Worm (Caenorhabditis elegans): Measurements from ENCODE around the gene sre-4.

sre-4 gene

DNA sequence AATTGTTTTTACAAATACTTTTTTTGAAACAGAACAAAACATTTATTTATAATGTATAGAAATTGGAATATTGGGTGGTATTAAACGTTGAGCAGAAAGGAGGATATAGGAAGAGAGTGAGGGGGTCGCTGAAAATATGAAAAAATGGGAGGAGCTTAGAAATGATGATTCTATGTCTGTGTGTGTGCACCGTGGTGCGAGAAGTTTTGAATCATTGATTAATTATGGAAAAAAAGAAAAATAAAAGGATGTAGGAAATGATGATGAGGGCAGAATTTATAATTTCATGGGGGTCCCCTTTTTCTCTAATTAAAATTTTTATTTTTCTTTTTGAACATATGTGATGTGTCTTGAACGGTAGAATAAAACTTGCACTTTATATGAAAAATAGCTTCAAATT lies at the start of gene sre-4:
TSS of gene sre-4 (minus strand) at position 101 of the 400 bp plus-strand sequence.
- TF ChIP-seq Y48G9A.11 (GFP tag; IDR thresholded peaks at IDR 0.05) (no peak), nhr-77 (tag; optimal IDR thresholded peaks at IDR 0.05) (no peak), lir-3 (tag; optimal IDR thresholded peaks at IDR 0.05) (no peak), daf-8 (GFP tag; IDR thresholded peaks at IDR 0.05) (no peak), skn-1 (tag; optimal IDR thresholded peaks at IDR 0.05) (no peak)

DNA sequence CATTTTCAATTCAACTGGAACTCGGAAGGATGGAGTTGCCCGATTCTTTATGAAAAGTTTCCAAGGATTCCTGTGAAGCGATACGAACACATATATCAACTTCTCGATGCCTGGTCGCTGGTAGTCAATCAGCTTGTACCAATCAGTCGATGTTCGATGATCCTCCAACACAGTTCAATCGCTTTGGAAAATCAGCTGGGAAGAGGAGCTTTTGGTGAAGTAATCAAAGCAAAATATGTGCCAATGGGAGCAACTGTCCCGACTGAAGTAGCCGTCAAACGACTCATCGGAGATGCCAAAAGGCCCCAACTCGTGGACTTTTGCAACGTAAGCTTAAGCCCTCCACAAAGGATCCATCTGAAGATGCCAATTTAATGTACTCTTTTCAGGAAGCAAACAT lies 48.7 kb upstream of the sre-4 start:
- TF ChIP-seq lim-7 (GFP tag; IDR thresholded peaks at IDR 0.05) (no peak), aha-1 (tag) (peak; percentile 95)

DNA sequence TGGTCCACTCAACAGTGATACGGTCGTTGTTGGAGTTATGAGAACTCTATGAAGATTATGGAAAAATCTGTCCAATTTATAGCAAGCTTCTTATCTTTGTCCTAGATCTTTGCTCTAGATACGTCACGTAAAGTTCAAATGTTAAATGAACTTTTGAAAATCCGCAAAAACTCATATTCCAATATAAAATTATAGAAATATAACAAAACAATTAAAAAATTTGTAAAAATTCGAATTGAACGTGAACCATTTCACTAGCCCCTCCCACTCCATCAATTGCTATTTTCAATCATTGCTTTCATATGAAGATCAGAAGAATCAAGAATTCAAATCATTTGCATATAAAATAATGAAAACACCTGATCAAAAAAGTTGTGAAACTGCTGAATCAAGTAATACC lies 48.0 kb upstream of the sre-4 start, which contains the start of gene kin-21:
TSS of gene kin-21 (plus strand) at position 301 of the 400 bp plus-strand sequence.
- no peak for TF ChIP-seq aha-1 (tag)
- no peak for TF ChIP-seq nhr-77 (tag; optimal IDR thresholded peaks at IDR 0.05)
- no peak for TF ChIP-seq zip-11 (GFP tag; IDR thresholded peaks at IDR 0.05)
- no peak for TF ChIP-seq ceh-28 (tag; optimal IDR thresholded peaks at IDR 0.05)
- no peak for TF ChIP-seq nhr-28 (tag; optimal IDR thresholded peaks at IDR 0.05)
- no peak for TF ChIP-seq unc-62 (GFP tag; optimal IDR thresholded peaks at IDR 0.05 in 1 of 2)
- no peak for TF ChIP-seq unc-62 (tag; optimal IDR thresholded peaks at IDR 0.05)
- no peak for TF ChIP-seq rbr-2 (tag; optimal IDR thresholded peaks at IDR 0.05)
- no peak for TF ChIP-seq lin-13 (GFP tag; optimal IDR thresholded peaks at IDR 0.05)
- TF ChIP-seq ceh-32 (tag; optimal IDR thresholded peaks at IDR 0.05; ENCODE audit: poor library complexity): no peak
- no peak for TF ChIP-seq nhr-11 (tag; optimal IDR thresholded peaks at IDR 0.05)

DNA sequence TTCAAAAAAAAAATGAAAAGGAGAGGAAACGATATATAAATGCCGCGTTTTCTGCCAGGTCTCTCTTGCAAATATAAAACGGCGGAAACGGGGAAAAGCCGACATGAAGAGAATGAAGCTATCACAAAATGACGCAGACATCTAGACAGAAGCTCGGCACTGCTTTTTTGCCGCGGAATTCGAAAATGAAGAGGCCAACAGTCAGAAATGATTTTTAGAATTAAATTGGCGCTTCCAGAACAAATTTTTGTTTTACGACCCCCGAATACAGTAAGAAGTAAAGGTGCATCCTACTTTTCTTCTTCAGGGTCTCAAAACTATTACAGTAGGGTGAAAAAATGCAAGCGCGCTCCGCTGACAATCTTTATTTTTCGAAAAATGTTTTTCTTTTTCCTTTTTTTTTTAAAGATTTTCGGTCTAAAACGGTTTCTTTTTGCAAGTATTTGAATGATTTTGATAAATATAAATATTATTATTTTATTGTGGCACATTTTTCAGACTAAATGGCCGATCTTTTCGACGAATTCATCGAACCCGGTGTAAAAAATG lies 40.7 kb upstream of the sre-4 start, which contains the start of gene mtr-4:
TSS of gene mtr-4 (plus strand) at position 499 of the 549 bp plus-strand sequence.
- TF ChIP-seq aha-1 (tag) (no peak), snpc-4 (tag; optimal IDR thresholded peaks at IDR 0.05) (no peak), fkh-10 (GFP tag; optimal IDR thresholded peaks at IDR 0.05) (no peak), cey-2 (tag; optimal IDR thresholded peaks at IDR 0.05; ENCODE audit: borderline replicate concordance, insufficient read depth) (no peak), nhr-76 (tag; optimal IDR thresholded peaks at IDR 0.05) (no peak), ceh-28 (tag; optimal IDR thresholded peaks at IDR 0.05) (no peak), Y48G9A.11 (GFP tag; IDR thresholded peaks at IDR 0.05) (no peak), spr-3 (GFP tag; optimal IDR thresholded peaks at IDR 0.05) (no peak), ceh-82 (tag; optimal IDR thresholded peaks at IDR 0.05) (no peak), hlh-30 (tag; optimal IDR thresholded peaks at IDR 0.05; ENCODE audit: insufficient read depth) (no peak), lir-3 (tag; optimal IDR thresholded peaks at IDR 0.05) (no peak), duxl-1 (tag; optimal IDR thresholded peaks at IDR 0.05; ENCODE audit: poor library complexity) (no peak), lin-1 (GFP tag; IDR thresholded peaks at IDR 0.05) (no peak; the same call in 1 of the 2 replicates), unc-39 (tag; optimal IDR thresholded peaks at IDR 0.05) (no peak), hmg-1.1 (GFP tag; IDR thresholded peaks at IDR 0.05) (no peak), ZK337.2 (GFP tag; IDR thresholded peaks at IDR 0.05) (no peak), skn-1 (tag; optimal IDR thresholded peaks at IDR 0.05) (no peak), arid-1 (GFP tag; conservative IDR thresholded peaks at IDR 0.05) (no peak), lin-38 (GFP tag; IDR thresholded peaks at IDR 0.05) (peak; percentile 95), lin-13 (GFP tag; optimal IDR thresholded peaks at IDR 0.05) (no peak), F37D6.2 (tag; optimal IDR thresholded peaks at IDR 0.05) (no peak), egl-27 (tag; optimal IDR thresholded peaks at IDR 0.05) (no peak), mep-1 (tag; optimal IDR thresholded peaks at IDR 0.05) (no peak), ztf-11 (tag; optimal IDR thresholded peaks at IDR 0.05) (no peak), zip-11 (GFP tag; IDR thresholded peaks at IDR 0.05) (no peak), dpl-1 (GFP tag; optimal IDR thresholded peaks at IDR 0.05) (peak; percentile 71), dmd-9 (GFP tag; IDR thresholded peaks at IDR 0.05) (no peak), Y75B8A.6 (GFP tag; IDR thresholded peaks at IDR 0.05) (no peak), Y105C5A.15 (GFP tag; IDR thresholded peaks at IDR 0.05) (no peak), dve-1 (tag; optimal IDR thresholded peaks at IDR 0.05; ENCODE audit: insufficient read depth) (no peak), nhr-102 (tag; optimal IDR thresholded peaks at IDR 0.05) (no peak), mdl-1 (tag; optimal IDR thresholded peaks at IDR 0.05) (peak in 1 of 2 experiments; percentile 17), vab-7 (GFP tag; IDR thresholded peaks at IDR 0.05) (no peak), ZK546.5 (tag; optimal IDR thresholded peaks at IDR 0.05) (no peak), nhr-111 (GFP tag; optimal IDR thresholded peaks at IDR 0.05) (no peak), lin-29 (GFP tag; IDR thresholded peaks at IDR 0.05) (no peak)
